Fruit fly (Drosophila melanogaster) whole organism, embryonic: ENCODE measurements around the gene Tfb5.
A peak's percentile ranks its signal among the peaks of the same experiment; 100 is the strongest.

Source experiments
- Ada2b ChIP-seq: fragments of 200-800 bp; sonication (Bioruptor generic); IDR thresholded peaks from 2 replicates; pipeline ENCODE4 v1.3.6; 2022; ENCODE audit warnings: missing biosample characterization, missing genetic modification characterization
- Atf3 ChIP-seq: fragments of 200-800 bp; sonication (Bioruptor generic); optimal IDR thresholded peaks from 3 replicates; lab custom pipeline; 2016; ENCODE audit warnings: missing biosample characterization, missing genetic modification characterization
- Awh ChIP-seq: fragments of 200-800 bp; sonication (Bioruptor generic); IDR thresholded peaks from 2 replicates; pipeline ENCODE4, ENCODE4 v1.3.6; 2022; ENCODE audit warnings: missing biosample characterization, missing genetic modification characterization
- CG10959 ChIP-seq: fragments of 200-800 bp; sonication (Bioruptor generic); IDR thresholded peaks from 2 replicates; pipeline ENCODE4 v1.3.6; 2022; ENCODE audit warnings: missing biosample characterization, missing genetic modification characterization
- CG14860 ChIP-seq: fragments of 200-800 bp; sonication (Bioruptor generic); IDR thresholded peaks from 3 replicates; pipeline ENCODE4 v1.3.6; 2022; ENCODE audit warnings: missing biosample characterization, missing genetic modification characterization; ENCODE audit not compliant: partially characterized antibody
- CG1529 ChIP-seq: fragments of 200-800 bp; sonication (Bioruptor generic); optimal IDR thresholded peaks from 3 replicates; lab custom pipeline; 2018; ENCODE audit warnings: missing biosample characterization, missing genetic modification characterization
- CG15514 ChIP-seq: fragments of 200-800 bp; sonication (Bioruptor generic); optimal IDR thresholded peaks from 3 replicates; lab custom pipeline; 2017; ENCODE audit warnings: missing biosample characterization, missing genetic modification characterization, mild to moderate bottlenecking, moderate library complexity, missing genetic modification reagents
- CG17359 ChIP-seq: fragments of 200-800 bp; sonication (Bioruptor generic); optimal IDR thresholded peaks from 3 replicates; lab custom pipeline; 2018; ENCODE audit warnings: missing biosample characterization, mild to moderate bottlenecking, missing genetic modification characterization, moderate library complexity
- CG17361 ChIP-seq: fragments of 200-800 bp; sonication (Bioruptor generic); IDR thresholded peaks from 3 replicates; pipeline ENCODE4 v1.3.6; 2022; ENCODE audit warnings: missing biosample characterization, missing genetic modification characterization
- CG2199 ChIP-seq: fragments of 200-800 bp; sonication (Bioruptor generic); IDR thresholded peaks from 3 replicates; pipeline ENCODE4 v1.3.6; 2022; ENCODE audit warnings: missing biosample characterization, missing genetic modification characterization
- CG34422 ChIP-seq: fragments of 200-800 bp; sonication (Bioruptor generic); IDR thresholded peaks from 3 replicates; pipeline ENCODE4 v1.3.6; 2022; ENCODE audit warnings: missing biosample characterization, missing genetic modification characterization
- CG6272 ChIP-seq: fragments of 200-800 bp; sonication (Bioruptor generic); IDR thresholded peaks from 2 replicates; pipeline ENCODE4 v1.3.6; 2022; ENCODE audit warnings: missing biosample characterization, missing genetic modification characterization
- CG6689 ChIP-seq: fragments of 200-800 bp; sonication (Bioruptor generic); IDR thresholded peaks from 2 replicates; pipeline ENCODE4 v1.3.6; 2022; ENCODE audit warnings: missing biosample characterization, missing genetic modification characterization
- CG7745 ChIP-seq: fragments of 200-800 bp; sonication (Bioruptor generic); optimal IDR thresholded peaks from 2 replicates; lab custom pipeline; 2018; ENCODE audit warnings: missing biosample characterization, mild to moderate bottlenecking, missing genetic modification characterization, moderate library complexity
- CG8388 ChIP-seq: fragments of 200-800 bp; sonication (Bioruptor generic); optimal IDR thresholded peaks from 2 replicates; lab custom pipeline; 2019; ENCODE audit warnings: missing biosample characterization, mild to moderate bottlenecking, missing genetic modification characterization, moderate library complexity
- CG8944 ChIP-seq: fragments of 200-800 bp; sonication (Bioruptor generic); optimal IDR thresholded peaks from 3 replicates; lab custom pipeline; 2016; ENCODE audit warnings: missing biosample characterization, missing genetic modification characterization
- CG9817 ChIP-seq: fragments of 200-800 bp; sonication (Bioruptor generic); optimal IDR thresholded peaks from 2 replicates; lab custom pipeline; 2018; ENCODE audit warnings: missing biosample characterization, mild to moderate bottlenecking, missing genetic modification characterization, moderate library complexity
- CrebB ChIP-seq: fragments of 200-800 bp; sonication (Bioruptor generic); optimal IDR thresholded peaks from 3 replicates; lab custom pipeline; 2018; ENCODE audit warnings: missing biosample characterization, mild to moderate bottlenecking, missing genetic modification characterization
- D19A ChIP-seq: fragments of 200-800 bp; optimal IDR thresholded peaks from 3 replicates; lab custom pipeline; 2019; ENCODE audit warnings: missing biosample characterization, mild to moderate bottlenecking, missing genetic modification characterization, moderate library complexity
- Deaf1 ChIP-seq: fragments of 200-800 bp; optimal IDR thresholded peaks from 3 replicates; lab custom pipeline; 2019; ENCODE audit warnings: missing biosample characterization, mild to moderate bottlenecking, missing genetic modification characterization, moderate library complexity
- Dll ChIP-seq: fragments of 200-800 bp; sonication (Bioruptor generic); IDR thresholded peaks from 4 replicates; pipeline ENCODE4 v1.3.6; 2022; ENCODE audit warnings: missing biosample characterization, missing genetic modification characterization; ENCODE audit not compliant: partially characterized antibody
- E2f1 ChIP-seq: fragments of 200-800 bp; sonication (Bioruptor generic); IDR thresholded peaks from 2 replicates; pipeline ENCODE4 v1.3.6; 2022; ENCODE audit warnings: missing biosample characterization, missing genetic modification characterization
- E2f2 ChIP-seq: fragments of 200-800 bp; sonication (Bioruptor generic); IDR thresholded peaks from 2 replicates; pipeline ENCODE4 v1.3.6; 2022; ENCODE audit warnings: missing biosample characterization, missing genetic modification characterization
- Eip74EF ChIP-seq, 2 experiments: fragments of 200-800 bp in 1 of 2; fragments of >200 bp in 1 of 2; sonication (Bioruptor generic) in 1 of 2; optimal IDR thresholded peaks; 2 replicates each; lab custom pipeline; 2017 to 2019; ENCODE audit warnings: missing biosample characterization in 2 of 2, missing genetic modification characterization in 2 of 2, mild to moderate bottlenecking in 1 of 2, moderate library complexity in 1 of 2
- Fer2 ChIP-seq: fragments of 200-800 bp; sonication (Bioruptor generic); optimal IDR thresholded peaks from 2 replicates; lab custom pipeline; 2018; ENCODE audit warnings: missing biosample characterization, mild to moderate bottlenecking, missing genetic modification characterization, moderate library complexity
- Hand ChIP-seq: fragments of 200-800 bp; sonication (Bioruptor generic); optimal IDR thresholded peaks from 2 replicates; lab custom pipeline; 2017; ENCODE audit warnings: mild to moderate bottlenecking, missing biosample characterization, missing genetic modification reagents, missing genetic modification characterization
- MTF-1 ChIP-seq: fragments of 200-800 bp; sonication (Bioruptor generic); optimal IDR thresholded peaks from 2 replicates; lab custom pipeline; 2018; ENCODE audit warnings: missing biosample characterization, mild to moderate bottlenecking, missing genetic modification characterization, borderline replicate concordance
- Mrtf ChIP-seq: fragments of 200-800 bp; sonication (Bioruptor generic); IDR thresholded peaks from 3 replicates; pipeline ENCODE4 v1.3.6; 2022; ENCODE audit warnings: missing biosample characterization, missing genetic modification characterization
- Nf-YB ChIP-seq: fragments of 200-800 bp; sonication (Bioruptor generic); optimal IDR thresholded peaks from 3 replicates; lab custom pipeline; 2019; ENCODE audit warnings: missing biosample characterization, mild to moderate bottlenecking, missing genetic modification characterization, moderate library complexity
- Side ChIP-seq: fragments of 200-800 bp; sonication (Bioruptor generic); optimal IDR thresholded peaks from 2 replicates; lab custom pipeline; 2016; ENCODE audit warnings: missing biosample characterization, missing genetic modification characterization
- Xrp1 ChIP-seq: fragments of 200-800 bp; sonication (Bioruptor generic); IDR thresholded peaks from 2 replicates; pipeline ENCODE4 v1.3.6; 2022; ENCODE audit warnings: missing biosample characterization, missing genetic modification characterization
- ash1 ChIP-seq: fragments of 200-800 bp; sonication (Bioruptor generic); optimal IDR thresholded peaks from 2 replicates; lab custom pipeline; 2018; ENCODE audit warnings: missing biosample characterization, mild to moderate bottlenecking, missing genetic modification characterization
- corto ChIP-seq: fragments of 200-800 bp; sonication (Bioruptor generic); optimal IDR thresholded peaks from 2 replicates; lab custom pipeline; 2016; ENCODE audit warnings: missing biosample characterization, mild to moderate bottlenecking, missing genetic modification characterization, moderate library complexity
- crol ChIP-seq: fragments of 200-800 bp; sonication (Bioruptor generic); IDR thresholded peaks from 2 replicates; pipeline ENCODE4 v1.3.6; 2022; ENCODE audit warnings: missing biosample characterization, missing genetic modification characterization
- dmrt11E ChIP-seq: fragments of 200-800 bp; sonication (Bioruptor generic); optimal IDR thresholded peaks from 3 replicates; lab custom pipeline; 2018; ENCODE audit warnings: missing biosample characterization, mild to moderate bottlenecking, missing genetic modification characterization, moderate library complexity
- exex ChIP-seq: fragments of 200-800 bp; sonication (Bioruptor generic); optimal IDR thresholded peaks from 4 replicates; lab custom pipeline; 2018; ENCODE audit warnings: missing biosample characterization, mild to moderate bottlenecking, missing genetic modification characterization, moderate library complexity
- fd102C ChIP-seq: fragments of 200-800 bp; sonication (Bioruptor generic); optimal IDR thresholded peaks from 2 replicates; lab custom pipeline; 2018; ENCODE audit warnings: missing biosample characterization, mild to moderate bottlenecking, missing genetic modification characterization, moderate library complexity
- grau ChIP-seq: fragments of 200-800 bp; optimal IDR thresholded peaks from 3 replicates; lab custom pipeline; 2019; ENCODE audit warnings: missing biosample characterization, mild to moderate bottlenecking, missing genetic modification characterization, moderate library complexity
- gsb ChIP-seq: fragments of 200-800 bp; sonication (Bioruptor generic); IDR thresholded peaks from 2 replicates; pipeline ENCODE4 v1.3.6; 2022; ENCODE audit warnings: missing biosample characterization, missing genetic modification characterization
- lola ChIP-seq, 3 experiments: fragments of >200 bp in 2 of 3; fragments of 200-800 bp in 1 of 3; sonication (Bioruptor generic) in 1 of 3; optimal IDR thresholded peaks; 2 replicates each; lab custom pipeline; 2017 to 2019; ENCODE audit warnings: missing biosample characterization in 3 of 3, missing genetic modification characterization in 3 of 3, mild to moderate bottlenecking in 1 of 3, moderate library complexity in 1 of 3
- lov ChIP-seq, 2 experiments: fragments of 200-800 bp in 1 of 2; fragments of >200 bp in 1 of 2; sonication (Bioruptor generic) in 1 of 2; IDR thresholded peaks in 1 of 2; optimal IDR thresholded peaks in 1 of 2; 2 replicates in 1 of 2; 3 replicates in 1 of 2; pipeline versions ENCODE4 v1.3.6 to Lab custom; 2017 to 2022; ENCODE audit warnings: missing biosample characterization in 1 of 2, missing genetic modification characterization in 1 of 2
- nau ChIP-seq: fragments of 200-800 bp; sonication (Bioruptor generic); optimal IDR thresholded peaks from 3 replicates; lab custom pipeline; 2017; ENCODE audit warnings: missing biosample characterization, mild to moderate bottlenecking, missing genetic modification characterization, missing genetic modification reagents
- repo ChIP-seq: fragments of 200-800 bp; sonication (Bioruptor generic); optimal IDR thresholded peaks from 2 replicates; lab custom pipeline; 2016; ENCODE audit warnings: missing biosample characterization, missing genetic modification characterization
- shn ChIP-seq: fragments of 200-800 bp; sonication (Bioruptor generic); optimal IDR thresholded peaks from 3 replicates; lab custom pipeline; 2016; ENCODE audit warnings: missing biosample characterization, missing genetic modification characterization
- sim ChIP-seq: fragments of 200-800 bp; sonication (Bioruptor generic); IDR thresholded peaks from 2 replicates; pipeline ENCODE4 v1.3.6; 2022; ENCODE audit warnings: missing biosample characterization, missing genetic modification characterization
- sima ChIP-seq: fragments of 200-800 bp; sonication (Bioruptor generic); optimal IDR thresholded peaks from 2 replicates; lab custom pipeline; 2016; ENCODE audit warnings: missing biosample characterization, missing genetic modification characterization
- sisA ChIP-seq: fragments of 200-800 bp; sonication (Bioruptor generic); IDR thresholded peaks from 2 replicates; pipeline ENCODE4 v1.3.6; 2022; ENCODE audit warnings: missing biosample characterization, missing genetic modification characterization
- vfl ChIP-seq: fragments of 200-800 bp; sonication (Bioruptor generic); optimal IDR thresholded peaks from 2 replicates; lab custom pipeline; 2016; ENCODE audit warnings: missing biosample characterization, missing genetic modification characterization
- vvl ChIP-seq: fragments of 200-800 bp; sonication (Bioruptor generic); IDR thresholded peaks from 2 replicates; pipeline ENCODE4 v1.3.6; 2022; ENCODE audit warnings: missing biosample characterization, missing genetic modification characterization

Gene Tfb5

dm6 chr2L:5043495-5044146 lies 33.0 kb upstream of the Tfb5 start (continued):
- TF ChIP-seq Fer2 (tag; lab: Kevin White, UChicago) = no peak
- TF ChIP-seq Hand = no peak
- TF ChIP-seq Mrtf = no peak
- TF ChIP-seq nau (GFP tag; lab: Kevin White, UChicago) = no peak
- no peak for TF ChIP-seq exex
- TF ChIP-seq E2f1 (GFP tag; lab: Robert Waterston, UW) = no peak
- TF ChIP-seq lov (optimal IDR thresholded peaks at IDR 0.05; lab: Kevin White, UChicago) = no peak
- TF ChIP-seq lov (GFP tag; IDR thresholded peaks at IDR 0.05; lab: Robert Waterston, UW) = no peak
- peak; percentile 44; the same call in 1 of the 2 replicates for TF ChIP-seq Xrp1
- no peak for TF ChIP-seq CG17361
- TF ChIP-seq CrebB (tag; lab: Kevin White, UChicago) = no peak
- TF ChIP-seq CG7745 = no peak
- peak; percentile 69 for TF ChIP-seq sisA
- TF ChIP-seq grau (tag; lab: Kevin White, UChicago) = peak; percentile 32
- no peak for TF ChIP-seq fd102C (GFP tag; lab: Kevin White, UChicago)
- TF ChIP-seq CG8388 (GFP tag; lab: Kevin White, UChicago) = peak; percentile 27
- TF ChIP-seq Side (GFP tag; lab: Kevin White, UChicago) = no peak
- TF ChIP-seq ash1 (GFP tag; lab: Kevin White, UChicago) = no peak
- peak; percentile 20; the same call in 1 of the 2 replicates for TF ChIP-seq vvl (GFP tag; lab: Robert Waterston, UW)
- TF ChIP-seq Ada2b (GFP tag; lab: Robert Waterston, UW) = no peak
- TF ChIP-seq CG2199 = no peak
- peak; percentile 23; the same call in 1 of the 2 replicates for TF ChIP-seq CG6272
- no peak for TF ChIP-seq E2f2 (GFP tag; lab: Robert Waterston, UW)
- TF ChIP-seq CG14860 (GFP tag; lab: Robert Waterston, UW) = 0 out of 3 replicates have a peak, but pooled peaks have one; percentile 1
- TF ChIP-seq dmrt11E = no peak
- TF ChIP-seq shn (GFP tag; lab: Kevin White, UChicago) = peak; percentile 15
- TF ChIP-seq MTF-1 (GFP tag; lab: Kevin White, UChicago) = no peak
- TF ChIP-seq lola (GFP tag; optimal IDR thresholded peaks at IDR 0.05; lab: Kevin White, UChicago) = no peak
- TF ChIP-seq CG8944 = peak; percentile 30
- peak; percentile 13 for TF ChIP-seq CG1529
- no peak for TF ChIP-seq Eip74EF (GFP tag; optimal IDR thresholded peaks at IDR 0.05; lab: Kevin White, UChicago)
- no peak for TF ChIP-seq CG15514 (GFP tag; lab: Kevin White, UChicago)
- TF ChIP-seq crol = peak; percentile 74
- no peak for TF ChIP-seq vfl
- TF ChIP-seq D19A (tag; lab: Kevin White, UChicago) = no peak
- TF ChIP-seq gsb (GFP tag; lab: Robert Waterston, UW) = peak; percentile 50
- peak; percentile 46 for TF ChIP-seq CG17359 (tag; lab: Kevin White, UChicago)
- TF ChIP-seq corto = peak; percentile 25
- TF ChIP-seq repo (GFP tag; lab: Kevin White, UChicago) = no peak
- TF ChIP-seq sima = no peak
- TF ChIP-seq Nf-YB (GFP tag; lab: Kevin White, UChicago) = no peak
- peak; percentile 56; the same call in 1 of the 3 replicates for TF ChIP-seq CG34422 (GFP tag; lab: Robert Waterston, UW)
- no peak; the same call in 1 of the 2 replicates for TF ChIP-seq sim (GFP tag; lab: Robert Waterston, UW)
- TF ChIP-seq CG10959 = no peak
- no peak for TF ChIP-seq Dll
- no peak for TF ChIP-seq Awh (GFP tag; lab: Robert Waterston, UW)
- TF ChIP-seq Deaf1 (tag; lab: Kevin White, UChicago) = no peak
- 0 out of 2 replicates have a peak, but pooled peaks have one; percentile 26 for TF ChIP-seq CG6689 (GFP tag; lab: Robert Waterston, UW)
- peak; percentile 37 for TF ChIP-seq CG9817
- TF ChIP-seq Atf3 (GFP tag; lab: Kevin White, UChicago) = no peak
